Worm (Caenorhabditis elegans) whole organism, L1 larva: ENCODE measurements around the gene mog-1.

Experiments
- elt-2 ChIP-seq: sonication (generic microtip); optimal IDR thresholded peaks from 2 replicates; lab custom pipeline; 2016; ENCODE audit warnings: missing genetic modification characterization, mild to moderate bottlenecking, inconsistent platforms, missing compliant biosample characterization, missing genetic modification reagents
- hlh-17 ChIP-seq: fragments of 200-800 bp; sonication (Bioruptor generic); optimal IDR thresholded peaks from 2 replicates; lab custom pipeline; 2018; ENCODE audit warnings: missing genetic modification characterization, mild to moderate bottlenecking, missing compliant biosample characterization, moderate library complexity, borderline replicate concordance
- lin-14 ChIP-seq: fragments of 200-800 bp; sonication (Bioruptor generic); optimal IDR thresholded peaks from 2 replicates; lab custom pipeline; 2018; ENCODE audit warnings: mild to moderate bottlenecking, missing genetic modification characterization, moderate library complexity, missing compliant biosample characterization
- nhr-85 ChIP-seq: sonication (generic microtip); peaks from one replicate; lab custom pipeline; 2016; ENCODE audit warnings: missing genetic modification characterization, inconsistent platforms, missing compliant biosample characterization
- tlp-1 ChIP-seq: fragments of 150-350 bp; optimal IDR thresholded peaks from 2 replicates; lab custom pipeline; 2014; ENCODE audit warnings: missing biosample characterization, missing genetic modification characterization

Gene mog-1

DNA sequence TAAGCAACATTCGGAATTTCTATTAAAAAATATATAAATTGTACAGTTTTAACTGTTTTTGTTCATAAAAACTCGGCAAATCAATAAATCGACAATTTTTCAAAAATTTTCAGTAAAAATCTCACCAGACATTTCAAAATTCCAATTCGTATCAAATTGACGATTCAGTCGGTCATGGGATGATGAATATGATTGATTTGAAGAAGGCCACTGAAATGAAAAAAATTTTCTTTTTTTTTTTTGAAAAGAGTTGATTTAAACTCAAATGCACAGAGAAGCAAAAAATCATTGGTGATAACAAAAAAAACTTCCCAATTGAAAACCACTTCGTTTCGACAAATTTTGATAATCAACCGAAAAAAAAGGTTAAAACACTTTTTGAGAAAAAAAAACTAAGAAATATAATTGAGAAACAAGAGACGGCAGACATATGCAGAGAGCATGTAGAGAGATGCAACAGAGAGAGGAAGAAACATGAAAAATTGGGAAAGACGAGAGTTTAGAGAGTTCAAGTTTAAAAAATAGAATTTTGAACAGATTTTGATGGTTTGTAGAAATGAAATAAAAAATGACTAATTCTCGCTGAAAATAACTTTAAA is 52.2 kb downstream of the mog-1 start:
- TF ChIP-seq elt-2 (tag; lab: Kevin White, UChicago): peak; percentile 52
- TF ChIP-seq tlp-1 (tag; lab: Kevin White, UChicago): no peak
- peak; percentile 21 for TF ChIP-seq lin-14 (GFP tag; lab: Kevin White, UChicago)
- no peak for TF ChIP-seq hlh-17 (GFP tag; lab: Kevin White, UChicago)
- TF ChIP-seq nhr-85 (tag; lab: Kevin White, UChicago): peak; percentile 18
